Worm (Caenorhabditis elegans) whole organism, mixed stage, embryonic: ENCODE measurements around the gene F21D9.4.

Source experiments
- M03D4.4 ChIP-seq: sonication (generic microtip); optimal IDR thresholded peaks from 2 replicates; lab custom pipeline; 2017; ENCODE audit warnings: mild to moderate bottlenecking, missing genetic modification characterization, missing compliant biosample characterization
- bed-3 ChIP-seq: fragments of 200-800 bp; sonication (Bioruptor generic); optimal IDR thresholded peaks from 3 replicates; lab custom pipeline; 2018; ENCODE audit warnings: mild to moderate bottlenecking, missing genetic modification characterization, moderate library complexity, missing compliant biosample characterization
- blmp-1 ChIP-seq: fragments of 150-350 bp; optimal IDR thresholded peaks from 2 replicates; lab custom pipeline; 2014; ENCODE audit warnings: missing biosample characterization, missing genetic modification characterization
- ceh-39 ChIP-seq: fragments of 150-350 bp; optimal IDR thresholded peaks from 2 replicates; lab custom pipeline; 2014; ENCODE audit warnings: missing biosample characterization, missing genetic modification characterization
- ceh-83 ChIP-seq: fragments of 200-800 bp; sonication (Bioruptor generic); optimal IDR thresholded peaks from 2 replicates; lab custom pipeline; 2018; ENCODE audit warnings: mild to moderate bottlenecking, missing genetic modification characterization, missing compliant biosample characterization
- ces-1 ChIP-seq: fragments of 150-350 bp; optimal IDR thresholded peaks from 2 replicates; lab custom pipeline; 2014; ENCODE audit warnings: missing biosample characterization, missing genetic modification reagents, missing genetic modification characterization
- cnd-1 ChIP-seq: fragments of 200-800 bp; sonication (Bioruptor generic); optimal IDR thresholded peaks from 2 replicates; lab custom pipeline; 2018; ENCODE audit warnings: mild to moderate bottlenecking, missing genetic modification characterization, missing compliant biosample characterization
- drap-1 ChIP-seq: fragments of 200-800 bp; sonication (Bioruptor generic); optimal IDR thresholded peaks from 3 replicates; lab custom pipeline; 2018; ENCODE audit warnings: mild to moderate bottlenecking, missing genetic modification characterization, missing compliant biosample characterization
- elt-1 ChIP-seq: sonication (generic microtip); optimal IDR thresholded peaks from 2 replicates; lab custom pipeline; 2017; ENCODE audit warnings: missing genetic modification characterization, mild to moderate bottlenecking, missing compliant biosample characterization, antibody characterized with exemption, moderate library complexity, borderline replicate concordance; ENCODE audit not compliant: insufficient read depth
- elt-3 ChIP-seq: fragments of 150-350 bp; optimal IDR thresholded peaks from 2 replicates; lab custom pipeline; 2014; ENCODE audit warnings: missing biosample characterization, missing genetic modification characterization
- flh-1 ChIP-seq: fragments of 200-800 bp; sonication (Bioruptor generic); optimal IDR thresholded peaks from 2 replicates; lab custom pipeline; 2018; ENCODE audit warnings: mild to moderate bottlenecking, missing genetic modification characterization, moderate library complexity, missing compliant biosample characterization
- ham-2 ChIP-seq: fragments of 200-800 bp; sonication (Bioruptor generic); optimal IDR thresholded peaks from 2 replicates; lab custom pipeline; 2018; ENCODE audit warnings: mild to moderate bottlenecking, missing genetic modification characterization, missing compliant biosample characterization
- lin-13 ChIP-seq: fragments of 150-350 bp; optimal IDR thresholded peaks from 2 replicates; lab custom pipeline; 2014; ENCODE audit warnings: missing biosample characterization, missing genetic modification characterization
- lin-32 ChIP-seq: fragments of 200-800 bp; sonication (Bioruptor generic); optimal IDR thresholded peaks from 2 replicates; lab custom pipeline; 2018; ENCODE audit warnings: mild to moderate bottlenecking, missing genetic modification characterization, missing compliant biosample characterization
- lsy-2 ChIP-seq: fragments of 150-350 bp; optimal IDR thresholded peaks from 2 replicates; lab custom pipeline; 2014; ENCODE audit warnings: missing biosample characterization, missing genetic modification characterization
- mep-1 ChIP-seq: fragments of 150-350 bp; optimal IDR thresholded peaks from 2 replicates; lab custom pipeline; 2017; ENCODE audit warnings: missing biosample characterization, missing genetic modification reagents, missing genetic modification characterization, inconsistent platforms
- mls-2 ChIP-seq: sonication (generic microtip); optimal IDR thresholded peaks from 2 replicates; lab custom pipeline; 2016; ENCODE audit warnings: mild to moderate bottlenecking, missing genetic modification characterization, moderate library complexity, missing compliant biosample characterization
- nhr-12 ChIP-seq: fragments of 150-350 bp; optimal IDR thresholded peaks from 2 replicates; lab custom pipeline; 2014; ENCODE audit warnings: missing biosample characterization, missing genetic modification characterization
- nhr-2 ChIP-seq: fragments of 150-350 bp; optimal IDR thresholded peaks from 2 replicates; lab custom pipeline; 2014; ENCODE audit warnings: missing biosample characterization, missing genetic modification characterization
- nhr-237 ChIP-seq: fragments of 150-350 bp; optimal IDR thresholded peaks from 2 replicates; lab custom pipeline; 2014; ENCODE audit warnings: missing biosample characterization, missing genetic modification characterization
- nhr-28 ChIP-seq: fragments of 150-350 bp; optimal IDR thresholded peaks from 2 replicates; lab custom pipeline; 2014; ENCODE audit warnings: missing biosample characterization, missing genetic modification characterization
- nhr-76 ChIP-seq: sonication (generic microtip); optimal IDR thresholded peaks from 2 replicates; lab custom pipeline; 2017; ENCODE audit warnings: missing biosample characterization, missing genetic modification characterization
- pha-4 ChIP-seq: fragments of 150-350 bp; optimal IDR thresholded peaks from 2 replicates; lab custom pipeline; 2018; ENCODE audit warnings: missing biosample characterization, missing genetic modification reagents, missing genetic modification characterization
- snpc-4 ChIP-seq: fragments of 150-350 bp; optimal IDR thresholded peaks from 2 replicates; lab custom pipeline; 2014; ENCODE audit warnings: missing biosample characterization, missing genetic modification characterization
- sptf-1 ChIP-seq: sonication (generic microtip); optimal IDR thresholded peaks from 2 replicates; lab custom pipeline; 2017; ENCODE audit warnings: mild to moderate bottlenecking, missing genetic modification characterization, moderate library complexity, missing compliant biosample characterization
- tbx-8 ChIP-seq: fragments of 200-800 bp; sonication (Bioruptor generic); optimal IDR thresholded peaks from 2 replicates; lab custom pipeline; 2018; ENCODE audit warnings: mild to moderate bottlenecking, missing genetic modification characterization, moderate library complexity, missing compliant biosample characterization
- unc-120 ChIP-seq: sonication (generic microtip); optimal IDR thresholded peaks from 2 replicates; lab custom pipeline; 2017; ENCODE audit warnings: missing genetic modification characterization, missing compliant biosample characterization; ENCODE audit not compliant: poor library complexity, severe bottlenecking
- unc-39 ChIP-seq: fragments of 150-350 bp; optimal IDR thresholded peaks from 2 replicates; lab custom pipeline; 2014; ENCODE audit warnings: missing biosample characterization, missing genetic modification characterization
- unc-62 ChIP-seq: fragments of 150-350 bp; optimal IDR thresholded peaks from 2 replicates; lab custom pipeline; 2014; ENCODE audit warnings: missing biosample characterization, missing genetic modification reagents, missing genetic modification characterization
- zip-8 ChIP-seq: fragments of 150-350 bp; optimal IDR thresholded peaks from 2 replicates; lab custom pipeline; 2014; ENCODE audit warnings: missing biosample characterization, missing genetic modification characterization
- ztf-11 ChIP-seq: fragments of 150-350 bp; optimal IDR thresholded peaks from 2 replicates; lab custom pipeline; 2014; ENCODE audit warnings: missing biosample characterization, missing genetic modification characterization

F21D9.4 gene

DNA sequence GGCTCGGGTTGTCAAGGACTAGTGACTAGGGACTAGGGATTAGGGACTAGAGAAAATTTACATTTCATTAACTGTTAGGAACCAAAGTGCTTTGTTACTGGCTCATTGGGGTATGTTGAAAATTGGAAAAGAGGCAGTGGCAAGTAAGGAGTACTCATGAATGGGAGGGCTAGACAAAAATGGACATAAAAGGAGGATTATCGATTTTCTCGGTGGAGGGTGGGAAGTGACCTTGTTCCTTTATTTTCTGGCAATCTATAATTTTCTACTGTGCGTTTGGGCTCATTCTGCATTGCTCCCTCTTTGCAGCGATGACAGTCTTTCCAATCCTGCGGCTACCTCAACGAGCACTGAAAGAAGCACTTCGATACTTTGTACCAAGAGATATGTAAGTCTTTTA lies 43.9 kb downstream of the F21D9.4 start, which contains the start of gene fbxb-60:
TSS of gene fbxb-60 (plus strand) at position 301 of the 400 bp plus-strand sequence.
- no peak for TF ChIP-seq lin-32
- no peak for TF ChIP-seq nhr-237 (tag; lab: Kevin White, UChicago)
- TF ChIP-seq nhr-76 (tag; lab: Kevin White, UChicago), result no peak
- no peak for TF ChIP-seq mls-2 (tag; lab: Kevin White, UChicago)
- no peak for TF ChIP-seq cnd-1
- no peak for TF ChIP-seq tbx-8 (GFP tag; lab: Kevin White, UChicago)
- TF ChIP-seq nhr-12 (tag; lab: Kevin White, UChicago), result no peak
- TF ChIP-seq bed-3 (GFP tag; lab: Kevin White, UChicago), result no peak
- TF ChIP-seq elt-1 (tag; lab: Kevin White, UChicago), result no peak
- no peak for TF ChIP-seq nhr-2 (tag; lab: Kevin White, UChicago)
- TF ChIP-seq nhr-28 (tag; lab: Kevin White, UChicago), result no peak
- TF ChIP-seq ham-2 (GFP tag; lab: Kevin White, UChicago), result no peak
- TF ChIP-seq flh-1 (GFP tag; lab: Kevin White, UChicago), result no peak
- TF ChIP-seq M03D4.4, result no peak
- TF ChIP-seq sptf-1 (tag; lab: Kevin White, UChicago), result no peak
- no peak for TF ChIP-seq mep-1 (tag; lab: Kevin White, UChicago)

DNA sequence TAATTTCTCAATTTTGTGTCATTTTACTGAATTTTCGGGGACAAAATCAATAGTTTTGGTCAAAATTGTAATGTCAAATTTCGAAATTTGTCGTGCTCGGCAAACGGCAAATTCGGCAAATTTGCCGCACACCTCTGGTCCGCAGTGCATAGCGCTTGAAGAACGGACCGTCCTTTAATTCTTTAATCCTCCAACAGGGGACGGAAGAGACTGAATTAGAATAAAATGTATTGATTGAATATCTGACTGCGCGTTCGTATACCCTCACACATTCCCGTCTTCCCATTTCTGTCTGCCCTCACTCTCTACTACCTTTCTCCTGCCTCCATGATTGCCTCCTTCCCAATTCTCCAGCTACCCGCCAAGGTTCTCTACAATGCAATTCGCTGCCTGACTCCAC lies 45.6 kb downstream of the F21D9.4 start, which contains the start of gene F55C9.14:
TSS of gene F55C9.14 (plus strand) at position 301 of the 400 bp plus-strand sequence.
- TF ChIP-seq snpc-4 (tag; lab: Kevin White, UChicago) (no peak), nhr-12 (tag; lab: Kevin White, UChicago) (no peak), ztf-11 (no peak), nhr-76 (tag; lab: Kevin White, UChicago) (no peak), ceh-83 (GFP tag; lab: Kevin White, UChicago) (no peak), sptf-1 (tag; lab: Kevin White, UChicago) (no peak), drap-1 (GFP tag; lab: Kevin White, UChicago) (no peak), unc-62 (GFP tag; lab: Kevin White, UChicago) (no peak), unc-39 (no peak), nhr-28 (tag; lab: Kevin White, UChicago) (no peak), ces-1 (GFP tag; lab: Kevin White, UChicago) (no peak), blmp-1 (tag; lab: Kevin White, UChicago) (no peak), bed-3 (GFP tag; lab: Kevin White, UChicago) (no peak), lin-13 (no peak), unc-120 (no peak), mls-2 (tag; lab: Kevin White, UChicago) (no peak), nhr-2 (tag; lab: Kevin White, UChicago) (no peak), elt-3 (tag; lab: Kevin White, UChicago) (no peak), nhr-237 (tag; lab: Kevin White, UChicago) (no peak)
- TF ChIP-seq, all 35 proteins: peak for 0

DNA sequence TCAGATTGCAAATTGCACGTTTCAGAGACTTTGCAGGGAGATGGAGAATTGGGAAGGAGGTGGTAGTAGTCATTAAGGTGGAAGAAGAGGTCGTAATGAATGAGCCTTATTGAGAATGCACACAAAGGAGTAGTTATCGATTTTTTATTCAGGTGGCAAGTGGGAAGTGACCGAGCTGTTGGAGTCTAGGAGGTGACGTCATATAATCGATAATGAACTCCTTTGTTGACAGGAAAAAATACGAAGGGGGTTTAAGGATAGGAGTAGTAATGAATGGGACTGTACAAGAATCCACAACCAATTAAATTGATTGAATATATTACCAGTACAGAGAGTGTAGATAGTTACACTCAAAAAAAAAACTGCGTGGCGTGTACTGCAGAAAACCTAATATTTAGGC lies 48.3 kb downstream of the F21D9.4 start, which contains the start of gene fbxb-62:
TSS of gene fbxb-62 (minus strand) at position 101 of the 400 bp plus-strand sequence.
- TF ChIP-seq ceh-39 (no peak), zip-8 (peak; percentile 11)

DNA sequence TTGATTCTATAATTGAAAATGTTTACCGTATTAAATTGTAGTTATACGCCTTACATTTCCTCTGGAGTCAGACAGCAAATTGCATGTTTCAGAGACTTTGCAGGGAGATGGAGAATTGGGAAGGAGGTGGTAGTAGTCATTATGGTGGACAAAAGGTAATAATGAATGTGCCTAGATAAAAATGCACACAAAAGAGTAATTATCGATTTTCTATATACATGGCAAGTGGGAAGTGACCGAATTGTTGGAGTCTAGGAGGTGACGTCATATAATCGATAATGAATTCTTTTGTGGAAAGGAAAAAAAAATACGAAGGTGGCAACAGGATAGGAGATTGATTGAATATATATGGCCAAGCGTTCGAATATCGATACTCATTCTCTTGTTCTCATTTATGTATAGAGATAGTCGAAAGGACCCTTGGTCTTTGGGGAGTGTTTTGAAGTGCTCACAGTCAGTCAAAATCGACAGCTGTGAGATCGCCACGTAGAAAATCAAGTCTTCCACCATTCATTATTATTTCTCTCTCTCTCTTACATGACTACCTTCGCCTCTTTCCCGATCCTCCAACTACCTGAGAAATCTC lies 50.1 kb downstream of the F21D9.4 start, which contains the start of the genes fbxb-63 and fbxb-61:
TSS of gene fbxb-63 (minus strand) at position 142 of the 586 bp plus-strand sequence.
TSS of gene fbxb-61 (plus strand) at position 536 of the 586 bp plus-strand sequence.
- TF ChIP-seq nhr-12 (tag; lab: Kevin White, UChicago) (no peak), tbx-8 (GFP tag; lab: Kevin White, UChicago) (no peak), nhr-237 (tag; lab: Kevin White, UChicago) (no peak), M03D4.4 (no peak), pha-4 (tag; lab: Kevin White, UChicago) (no peak), ceh-39 (peak; percentile 53), lsy-2 (tag; lab: Kevin White, UChicago) (no peak)
- TF ChIP-seq, all 35 proteins: peak for 1
